Worm (Caenorhabditis elegans) whole organism, mixed stage, embryonic: ENCODE data around the gene tag-191.

Experiments used
- M03D4.4 ChIP-seq: sonication (generic microtip); optimal IDR thresholded peaks from 2 replicates; lab custom pipeline; 2017; ENCODE audit warnings: mild to moderate bottlenecking, missing genetic modification characterization, missing compliant biosample characterization
- blmp-1 ChIP-seq: fragments of 150-350 bp; optimal IDR thresholded peaks from 2 replicates; lab custom pipeline; 2014; ENCODE audit warnings: missing biosample characterization, missing genetic modification characterization
- ceh-43 ChIP-seq: fragments of 200-800 bp; sonication (Bioruptor generic); optimal IDR thresholded peaks from 2 replicates; lab custom pipeline; 2018; ENCODE audit warnings: mild to moderate bottlenecking, missing genetic modification characterization, moderate library complexity, missing compliant biosample characterization
- ceh-83 ChIP-seq: fragments of 200-800 bp; sonication (Bioruptor generic); optimal IDR thresholded peaks from 2 replicates; lab custom pipeline; 2018; ENCODE audit warnings: mild to moderate bottlenecking, missing genetic modification characterization, missing compliant biosample characterization
- ces-1 ChIP-seq: fragments of 150-350 bp; optimal IDR thresholded peaks from 2 replicates; lab custom pipeline; 2014; ENCODE audit warnings: missing biosample characterization, missing genetic modification reagents, missing genetic modification characterization
- drap-1 ChIP-seq: fragments of 200-800 bp; sonication (Bioruptor generic); optimal IDR thresholded peaks from 3 replicates; lab custom pipeline; 2018; ENCODE audit warnings: mild to moderate bottlenecking, missing genetic modification characterization, missing compliant biosample characterization
- elt-1 ChIP-seq: sonication (generic microtip); optimal IDR thresholded peaks from 2 replicates; lab custom pipeline; 2017; ENCODE audit warnings: missing genetic modification characterization, mild to moderate bottlenecking, missing compliant biosample characterization, antibody characterized with exemption, moderate library complexity, borderline replicate concordance; ENCODE audit not compliant: insufficient read depth
- elt-3 ChIP-seq: fragments of 150-350 bp; optimal IDR thresholded peaks from 2 replicates; lab custom pipeline; 2014; ENCODE audit warnings: missing biosample characterization, missing genetic modification characterization
- flh-1 ChIP-seq: fragments of 200-800 bp; sonication (Bioruptor generic); optimal IDR thresholded peaks from 2 replicates; lab custom pipeline; 2018; ENCODE audit warnings: mild to moderate bottlenecking, missing genetic modification characterization, moderate library complexity, missing compliant biosample characterization
- ham-2 ChIP-seq: fragments of 200-800 bp; sonication (Bioruptor generic); optimal IDR thresholded peaks from 2 replicates; lab custom pipeline; 2018; ENCODE audit warnings: mild to moderate bottlenecking, missing genetic modification characterization, missing compliant biosample characterization
- hlh-1 ChIP-seq: fragments of 150-350 bp; optimal IDR thresholded peaks from 2 replicates; lab custom pipeline; 2014; ENCODE audit warnings: missing biosample characterization, missing genetic modification reagents, missing genetic modification characterization
- lin-13 ChIP-seq: fragments of 150-350 bp; optimal IDR thresholded peaks from 2 replicates; lab custom pipeline; 2014; ENCODE audit warnings: missing biosample characterization, missing genetic modification characterization
- lin-32 ChIP-seq: fragments of 200-800 bp; sonication (Bioruptor generic); optimal IDR thresholded peaks from 2 replicates; lab custom pipeline; 2018; ENCODE audit warnings: mild to moderate bottlenecking, missing genetic modification characterization, missing compliant biosample characterization
- lsy-2 ChIP-seq: fragments of 150-350 bp; optimal IDR thresholded peaks from 2 replicates; lab custom pipeline; 2014; ENCODE audit warnings: missing biosample characterization, missing genetic modification characterization
- mab-5 ChIP-seq: fragments of 150-350 bp; optimal IDR thresholded peaks from 2 replicates; lab custom pipeline; 2014; ENCODE audit warnings: missing biosample characterization, missing genetic modification characterization
- mep-1 ChIP-seq: fragments of 150-350 bp; optimal IDR thresholded peaks from 2 replicates; lab custom pipeline; 2017; ENCODE audit warnings: missing biosample characterization, missing genetic modification reagents, missing genetic modification characterization, inconsistent platforms
- mls-2 ChIP-seq: sonication (generic microtip); optimal IDR thresholded peaks from 2 replicates; lab custom pipeline; 2016; ENCODE audit warnings: mild to moderate bottlenecking, missing genetic modification characterization, moderate library complexity, missing compliant biosample characterization
- nhr-12 ChIP-seq: fragments of 150-350 bp; optimal IDR thresholded peaks from 2 replicates; lab custom pipeline; 2014; ENCODE audit warnings: missing biosample characterization, missing genetic modification characterization
- nhr-2 ChIP-seq: fragments of 150-350 bp; optimal IDR thresholded peaks from 2 replicates; lab custom pipeline; 2014; ENCODE audit warnings: missing biosample characterization, missing genetic modification characterization
- nhr-237 ChIP-seq: fragments of 150-350 bp; optimal IDR thresholded peaks from 2 replicates; lab custom pipeline; 2014; ENCODE audit warnings: missing biosample characterization, missing genetic modification characterization
- nhr-28 ChIP-seq: fragments of 150-350 bp; optimal IDR thresholded peaks from 2 replicates; lab custom pipeline; 2014; ENCODE audit warnings: missing biosample characterization, missing genetic modification characterization
- nhr-76 ChIP-seq: sonication (generic microtip); optimal IDR thresholded peaks from 2 replicates; lab custom pipeline; 2017; ENCODE audit warnings: missing biosample characterization, missing genetic modification characterization
- pha-4 ChIP-seq: fragments of 150-350 bp; optimal IDR thresholded peaks from 2 replicates; lab custom pipeline; 2018; ENCODE audit warnings: missing biosample characterization, missing genetic modification reagents, missing genetic modification characterization
- sem-2 ChIP-seq: fragments of 200-800 bp; sonication (Bioruptor generic); optimal IDR thresholded peaks from 2 replicates; lab custom pipeline; 2018; ENCODE audit warnings: mild to moderate bottlenecking, missing genetic modification characterization, missing compliant biosample characterization
- snpc-4 ChIP-seq: fragments of 150-350 bp; optimal IDR thresholded peaks from 2 replicates; lab custom pipeline; 2014; ENCODE audit warnings: missing biosample characterization, missing genetic modification characterization
- sptf-1 ChIP-seq: sonication (generic microtip); optimal IDR thresholded peaks from 2 replicates; lab custom pipeline; 2017; ENCODE audit warnings: mild to moderate bottlenecking, missing genetic modification characterization, moderate library complexity, missing compliant biosample characterization
- tbx-8 ChIP-seq: fragments of 200-800 bp; sonication (Bioruptor generic); optimal IDR thresholded peaks from 2 replicates; lab custom pipeline; 2018; ENCODE audit warnings: mild to moderate bottlenecking, missing genetic modification characterization, moderate library complexity, missing compliant biosample characterization
- unc-120 ChIP-seq: sonication (generic microtip); optimal IDR thresholded peaks from 2 replicates; lab custom pipeline; 2017; ENCODE audit warnings: missing genetic modification characterization, missing compliant biosample characterization; ENCODE audit not compliant: poor library complexity, severe bottlenecking
- unc-39 ChIP-seq: fragments of 150-350 bp; optimal IDR thresholded peaks from 2 replicates; lab custom pipeline; 2014; ENCODE audit warnings: missing biosample characterization, missing genetic modification characterization
- unc-62 ChIP-seq: fragments of 150-350 bp; optimal IDR thresholded peaks from 2 replicates; lab custom pipeline; 2014; ENCODE audit warnings: missing biosample characterization, missing genetic modification reagents, missing genetic modification characterization
- zip-8 ChIP-seq: fragments of 150-350 bp; optimal IDR thresholded peaks from 2 replicates; lab custom pipeline; 2014; ENCODE audit warnings: missing biosample characterization, missing genetic modification characterization
- ztf-11 ChIP-seq: fragments of 150-350 bp; optimal IDR thresholded peaks from 2 replicates; lab custom pipeline; 2014; ENCODE audit warnings: missing biosample characterization, missing genetic modification characterization

tag-191 gene

ce11 chrV:14523105-14523504 lies 13.1 kb downstream of the tag-191 start, which contains the start of gene C53A5.2:
TSS of gene C53A5.2 (minus strand) at chrV:14523205.
- no peak for TF ChIP-seq tbx-8 (GFP tag; lab: Kevin White, UChicago)
- TF ChIP-seq flh-1 (GFP tag; lab: Kevin White, UChicago), result no peak
- TF ChIP-seq mep-1 (tag; lab: Kevin White, UChicago), result no peak
- TF ChIP-seq pha-4 (tag; lab: Kevin White, UChicago), result no peak
- no peak for TF ChIP-seq nhr-28 (tag; lab: Kevin White, UChicago)
- TF ChIP-seq mls-2, result no peak
- TF ChIP-seq ceh-43 (GFP tag; lab: Kevin White, UChicago), result no peak
- no peak for TF ChIP-seq lin-32 (GFP tag; lab: Kevin White, UChicago)
- no peak for TF ChIP-seq nhr-237 (tag; lab: Kevin White, UChicago)
- TF ChIP-seq unc-62 (GFP tag; lab: Kevin White, UChicago), result no peak
- no peak for TF ChIP-seq nhr-76 (tag; lab: Kevin White, UChicago)
- no peak for TF ChIP-seq snpc-4 (tag; lab: Kevin White, UChicago)
- TF ChIP-seq lsy-2, result no peak
- TF ChIP-seq unc-39, result no peak
- TF ChIP-seq elt-1 (tag; lab: Kevin White, UChicago), result no peak
- no peak for TF ChIP-seq unc-120 (tag; lab: Kevin White, UChicago)
- TF ChIP-seq sptf-1 (tag; lab: Kevin White, UChicago), result no peak
- TF ChIP-seq nhr-12 (tag; lab: Kevin White, UChicago), result no peak
- TF ChIP-seq M03D4.4, result no peak
- TF ChIP-seq, all 35 proteins: peak for 0

- TF ChIP-seq elt-1 (tag; lab: Kevin White, UChicago) (no peak), tbx-8 (GFP tag; lab: Kevin White, UChicago) (no peak), M03D4.4 (no peak), lin-13 (tag; lab: Kevin White, UChicago) (no peak), drap-1 (GFP tag; lab: Kevin White, UChicago) (no peak), unc-120 (tag; lab: Kevin White, UChicago) (no peak), nhr-28 (tag; lab: Kevin White, UChicago) (no peak), lin-32 (GFP tag; lab: Kevin White, UChicago) (no peak), sptf-1 (tag; lab: Kevin White, UChicago) (no peak), ham-2 (no peak), mls-2 (no peak), flh-1 (GFP tag; lab: Kevin White, UChicago) (no peak), snpc-4 (tag; lab: Kevin White, UChicago) (no peak), ces-1 (GFP tag; lab: Kevin White, UChicago) (no peak), unc-62 (GFP tag; lab: Kevin White, UChicago) (no peak), mab-5 (no peak), ceh-83 (GFP tag; lab: Kevin White, UChicago) (no peak), ceh-43 (GFP tag; lab: Kevin White, UChicago) (no peak), ztf-11 (no peak)
Observed at ce11 chrV:14522514-14522913, 13.7 kb downstream of the tag-191 start, which contains the start of gene C53A5.16. TSS of gene C53A5.16 (minus strand) at chrV:14522614.

ce11 chrV:14521000-14521399 lies 15.2 kb downstream of the tag-191 start, which contains the start of gene C53A5.17:
TSS of gene C53A5.17 (minus strand) at chrV:14521100.
- TF ChIP-seq ham-2 (no peak), tbx-8 (GFP tag; lab: Kevin White, UChicago) (no peak), ceh-43 (GFP tag; lab: Kevin White, UChicago) (no peak), nhr-12 (tag; lab: Kevin White, UChicago) (no peak)

ce11 chrV:14519268-14519667 lies 16.9 kb downstream of the tag-191 start, which contains the start of gene R02D5.8:
TSS of gene R02D5.8 (minus strand) at chrV:14519368.
- TF ChIP-seq elt-1 (tag; lab: Kevin White, UChicago), result no peak
- TF ChIP-seq nhr-28 (tag; lab: Kevin White, UChicago), result no peak
- TF ChIP-seq nhr-12 (tag; lab: Kevin White, UChicago), result no peak
- TF ChIP-seq ceh-83 (GFP tag; lab: Kevin White, UChicago), result no peak
- TF ChIP-seq blmp-1 (tag; lab: Kevin White, UChicago), result no peak
- no peak for TF ChIP-seq hlh-1 (tag; lab: Kevin White, UChicago)
- TF ChIP-seq ces-1 (GFP tag; lab: Kevin White, UChicago), result no peak
- no peak for TF ChIP-seq lin-32 (GFP tag; lab: Kevin White, UChicago)
- no peak for TF ChIP-seq M03D4.4
- TF ChIP-seq sem-2, result no peak
- no peak for TF ChIP-seq zip-8 (tag; lab: Kevin White, UChicago)
- no peak for TF ChIP-seq ceh-43 (GFP tag; lab: Kevin White, UChicago)
- no peak for TF ChIP-seq elt-3 (tag; lab: Kevin White, UChicago)
- TF ChIP-seq nhr-2 (tag; lab: Kevin White, UChicago), result no peak
